Fruit fly (Drosophila melanogaster): ENCODE measurements around the gene sd.

Gene sd

dm6 chrX:15760447-15761297, 43.5 kb upstream of the sd start, which contains the start of the genes Graf and mRpL3 (continued):
- TF ChIP-seq CG30020 (tag; optimal IDR thresholded peaks at IDR 0.05) (peak; percentile 96), tna (GFP tag; IDR thresholded peaks at IDR 0.05; ENCODE audit: partially characterized antibody) (peak; percentile 93), Elba2 (GFP tag; optimal IDR thresholded peaks at IDR 0.05) (no peak), CG7963 (GFP tag; IDR thresholded peaks at IDR 0.05; ENCODE audit: partially characterized antibody) (peak; percentile 91), CG7839 (tag; optimal IDR thresholded peaks at IDR 0.05) (no peak), CG14710 (tag; optimal IDR thresholded peaks at IDR 0.05) (peak; percentile 41), Sin3A (optimal IDR thresholded peaks at IDR 0.05) (peak; percentile 48), CG17186 (GFP tag; optimal IDR thresholded peaks at IDR 0.05) (peak; percentile 99), YL-1 (GFP tag; optimal IDR thresholded peaks at IDR 0.05) (no peak), CG1603 (tag; optimal IDR thresholded peaks at IDR 0.05) (peak; percentile 33), CG42726 (GFP tag; IDR thresholded peaks at IDR 0.05; ENCODE audit: partially characterized antibody) (peak; percentile 88), CG8281 (tag; optimal IDR thresholded peaks at IDR 0.05) (no peak), crol (GFP tag; IDR thresholded peaks at IDR 0.05) (no peak), Hr3 (GFP tag; optimal IDR thresholded peaks at IDR 0.05) (peak; percentile 4), pita (GFP tag; optimal IDR thresholded peaks at IDR 0.05) (no peak), chinmo (GFP tag; IDR thresholded peaks at IDR 0.05; ENCODE audit: partially characterized antibody) (peak; percentile 94), Pdp1 (GFP tag; optimal IDR thresholded peaks at IDR 0.05) (no peak), pfk (GFP tag; optimal IDR thresholded peaks at IDR 0.05) (peak; percentile 89), insv (GFP tag; optimal IDR thresholded peaks at IDR 0.05) (peak in 1 of 2 experiments; percentile 21), mld (GFP tag; IDR thresholded peaks at IDR 0.05; ENCODE audit: partially characterized antibody) (peak; percentile 92), ssp (GFP tag; IDR thresholded peaks at IDR 0.05) (peak; percentile 84), CG17359 (tag; optimal IDR thresholded peaks at IDR 0.05) (peak; percentile 67), CG17802 (tag; optimal IDR thresholded peaks at IDR 0.05) (peak; percentile 74), CG9876 (GFP tag; optimal IDR thresholded peaks at IDR 0.05) (no peak), btn (GFP tag; optimal IDR thresholded peaks at IDR 0.05) (no peak), Dll (GFP tag; IDR thresholded peaks at IDR 0.05; ENCODE audit: partially characterized antibody) (peak; percentile 85; the same call in 3 of the 4 replicates), Scr (GFP tag; IDR thresholded peaks at IDR 0.05; ENCODE audit: partially characterized antibody) (peak; percentile 86), zen2 (GFP tag; IDR thresholded peaks at IDR 0.05; ENCODE audit: partially characterized antibody) (peak; percentile 88), tll (GFP tag; optimal IDR thresholded peaks at IDR 0.05) (peak in 1 of 2 experiments; percentile 2), unc-4 (GFP tag; IDR thresholded peaks at IDR 0.05; ENCODE audit: partially characterized antibody) (peak; percentile 80), ewg (GFP tag; optimal IDR thresholded peaks at IDR 0.05) (no peak), Optix (GFP tag; IDR thresholded peaks at IDR 0.05) (no peak), CG8924 (tag; optimal IDR thresholded peaks at IDR 0.05) (peak; percentile 30), CG2120 (GFP tag; optimal IDR thresholded peaks at IDR 0.05) (peak; percentile 5), Med (GFP tag) (peak; percentile 48), Hmx (GFP tag; optimal IDR thresholded peaks at IDR 0.05) (no peak), sens (GFP tag) (peak; percentile 58), nmo (GFP tag; optimal IDR thresholded peaks at IDR 0.05) (peak; percentile 17), sna (GFP tag; IDR thresholded peaks at IDR 0.05; ENCODE audit: partially characterized antibody) (peak; percentile 83), slp2 (GFP tag; optimal IDR thresholded peaks at IDR 0.05) (no peak), MESR4 (GFP tag; optimal IDR thresholded peaks at IDR 0.05) (peak; percentile 45), Bgb (GFP tag; IDR thresholded peaks at IDR 0.05; ENCODE audit: partially characterized antibody) (peak; percentile 93), gfzf (GFP tag; optimal IDR thresholded peaks at IDR 0.05) (peak; percentile 35), ash1 (GFP tag; optimal IDR thresholded peaks at IDR 0.05) (no peak), dm (GFP tag; optimal IDR thresholded peaks at IDR 0.05) (peak; percentile 22), CG11695 (GFP tag; IDR thresholded peaks at IDR 0.05) (0 out of 3 replicates have a peak, but pooled peaks have one; percentile 22), sd (tag; optimal IDR thresholded peaks at IDR 0.05) (no peak)
